Worm (Caenorhabditis elegans) whole organism, young adult: ENCODE measurements around the gene Y82E9BR.14.

ENCODE experiments used
- B0019.2 ChIP-seq: fragments of 200-800 bp; sonication (Bioruptor generic); conservative IDR thresholded peaks from 2 replicates; pipeline ENCODE4 v1.3.6; 2022; ENCODE audit warnings: missing genetic modification reagents, missing genetic modification characterization, missing compliant biosample characterization
- B0035.1 ChIP-seq: sonication (generic microtip); optimal IDR thresholded peaks from 2 replicates; lab custom pipeline; 2016; ENCODE audit warnings: missing genetic modification characterization, mild to moderate bottlenecking, missing compliant biosample characterization, missing genotype, missing genetic modification reagents
- B0336.3 ChIP-seq: fragments of 200-800 bp; sonication (Bioruptor generic); IDR thresholded peaks from 2 replicates; pipeline ENCODE4 v1.3.6; 2022; ENCODE audit warnings: missing genetic modification characterization, missing compliant biosample characterization
- D2030.7 ChIP-seq: fragments of 200-800 bp; sonication (Bioruptor generic); IDR thresholded peaks from 2 replicates; pipeline ENCODE4 v1.3.6; 2022; ENCODE audit warnings: missing genetic modification reagents, missing genetic modification characterization, missing compliant biosample characterization
- F10E7.11 ChIP-seq: sonication (generic microtip); optimal IDR thresholded peaks from 2 replicates; lab custom pipeline; 2017; ENCODE audit warnings: mild to moderate bottlenecking, missing genetic modification characterization, moderate library complexity, missing compliant biosample characterization
- F33H1.4 ChIP-seq: fragments of 200-800 bp; sonication (Bioruptor generic); IDR thresholded peaks from 2 replicates; pipeline ENCODE4 v1.3.6; 2022; ENCODE audit warnings: missing genetic modification reagents, missing genetic modification characterization, missing compliant biosample characterization
- F39B2.1 ChIP-seq: fragments of 200-800 bp; sonication (Bioruptor generic); IDR thresholded peaks from 2 replicates; pipeline ENCODE4 v1.3.6; 2022; ENCODE audit warnings: missing genetic modification reagents, missing genetic modification characterization, missing compliant biosample characterization
- K11D2.4 ChIP-seq: fragments of 200-800 bp; sonication (Bioruptor generic); IDR thresholded peaks from 2 replicates; pipeline ENCODE4 v1.3.6; 2022; ENCODE audit warnings: missing genetic modification reagents, missing genetic modification characterization, missing compliant biosample characterization
- T26A5.8 ChIP-seq: sonication (generic microtip); optimal IDR thresholded peaks from 2 replicates; lab custom pipeline; 2016; ENCODE audit warnings: missing genetic modification characterization, missing compliant biosample characterization
- Y53F4B.3 ChIP-seq: fragments of 200-800 bp; sonication (Bioruptor generic); IDR thresholded peaks from 2 replicates; pipeline ENCODE4 v1.3.6; 2022; ENCODE audit warnings: missing genetic modification reagents, missing genetic modification characterization, missing compliant biosample characterization
- Y53G8AR.9 ChIP-seq: fragments of 200-800 bp; sonication (Bioruptor generic); conservative IDR thresholded peaks from 2 replicates; pipeline ENCODE4 v1.3.6; 2022; ENCODE audit warnings: missing genetic modification reagents, missing genetic modification characterization, missing compliant biosample characterization
- Y79H2A.3 ChIP-seq: fragments of 200-800 bp; sonication (Bioruptor generic); conservative IDR thresholded peaks from 2 replicates; pipeline ENCODE4 v1.3.6; 2022; ENCODE audit warnings: missing genetic modification reagents, missing genetic modification characterization, missing compliant biosample characterization
- Y95B8A.8 ChIP-seq: fragments of 200-800 bp; sonication (Bioruptor generic); IDR thresholded peaks from 2 replicates; pipeline ENCODE4 v1.3.6; 2022; ENCODE audit warnings: missing genetic modification reagents, missing genetic modification characterization, missing compliant biosample characterization
- ZK185.1 ChIP-seq: sonication (generic microtip); optimal IDR thresholded peaks from 2 replicates; lab custom pipeline; 2016; ENCODE audit warnings: mild to moderate bottlenecking, missing genetic modification characterization, missing compliant biosample characterization; ENCODE audit not compliant: poor library complexity, severe bottlenecking
- akir-1 ChIP-seq: fragments of 200-800 bp; sonication (Bioruptor generic); optimal IDR thresholded peaks from 2 replicates; lab custom pipeline; 2018; ENCODE audit warnings: mild to moderate bottlenecking, missing genetic modification characterization, moderate library complexity, missing compliant biosample characterization
- ama-1 ChIP-seq, 3 experiments: fragments of 150-350 bp in 1 of 3; sonication (generic microtip) in 2 of 3; optimal IDR thresholded peaks; 2 replicates each; lab custom pipeline; 2014 to 2018; ENCODE audit warnings: missing biosample characterization in 2 of 3, missing genetic modification characterization in 2 of 3, missing genetic modification reagents in 2 of 3
- aptf-2 ChIP-seq: fragments of 200-800 bp; sonication (Bioruptor generic); conservative IDR thresholded peaks from 2 replicates; pipeline ENCODE4 v1.3.6; 2022; ENCODE audit warnings: missing genetic modification reagents, missing genetic modification characterization, missing compliant biosample characterization
- attf-6 ChIP-seq: fragments of 200-800 bp; sonication (Bioruptor generic); IDR thresholded peaks from 2 replicates; pipeline ENCODE4 v1.3.6; 2022; ENCODE audit warnings: missing genetic modification reagents, missing genetic modification characterization, missing compliant biosample characterization
- ccch-3 ChIP-seq: fragments of 200-800 bp; sonication (Bioruptor generic); optimal IDR thresholded peaks from 2 replicates; lab custom pipeline; 2018; ENCODE audit warnings: mild to moderate bottlenecking, missing genetic modification characterization, missing compliant biosample characterization
- cebp-1 ChIP-seq, 2 experiments: fragments of 200-800 bp in 1 of 2; sonication (Bioruptor generic) in 1 of 2; sonication (generic microtip) in 1 of 2; IDR thresholded peaks in 1 of 2; optimal IDR thresholded peaks in 1 of 2; 2 replicates each; pipeline versions ENCODE4 v1.3.6 to Lab custom; 2017 to 2022; ENCODE audit warnings: missing compliant biosample characterization in 2 of 2, missing genetic modification characterization in 2 of 2, mild to moderate bottlenecking in 1 of 2, missing genetic modification reagents in 1 of 2, moderate library complexity in 1 of 2
- cebp-2 ChIP-seq: fragments of 200-800 bp; sonication (Bioruptor generic); IDR thresholded peaks from 2 replicates; pipeline ENCODE4 v1.3.6; 2022; ENCODE audit warnings: missing genetic modification characterization, missing compliant biosample characterization
- ceh-100 ChIP-seq: fragments of 200-800 bp; sonication (Bioruptor generic); IDR thresholded peaks from 2 replicates; pipeline ENCODE4 v1.3.6; 2022; ENCODE audit warnings: missing genetic modification reagents, missing genetic modification characterization, missing compliant biosample characterization
- ceh-79 ChIP-seq: sonication (generic microtip); optimal IDR thresholded peaks from 2 replicates; lab custom pipeline; 2017; ENCODE audit warnings: mild to moderate bottlenecking, missing genetic modification characterization, missing compliant biosample characterization
- ceh-91 ChIP-seq: fragments of 200-800 bp; sonication (Bioruptor generic); IDR thresholded peaks from 2 replicates; pipeline ENCODE4 v1.3.6; 2022; ENCODE audit warnings: missing genetic modification reagents, missing genetic modification characterization, missing compliant biosample characterization
- die-1 ChIP-seq: sonication (generic microtip); optimal IDR thresholded peaks from 2 replicates; lab custom pipeline; 2016; ENCODE audit warnings: missing genotype, mild to moderate bottlenecking, missing genetic modification characterization, missing compliant biosample characterization
- efl-1 ChIP-seq: fragments of 150-350 bp; optimal IDR thresholded peaks from 2 replicates; lab custom pipeline; 2014; ENCODE audit warnings: missing biosample characterization, missing genetic modification reagents, missing genetic modification characterization
- egl-18 ChIP-seq: fragments of 200-800 bp; sonication (Bioruptor generic); IDR thresholded peaks from 2 replicates; pipeline ENCODE4 v1.3.6; 2022; ENCODE audit warnings: missing genetic modification reagents, missing genetic modification characterization, missing compliant biosample characterization
- gei-17 ChIP-seq: fragments of 200-800 bp; sonication (Bioruptor generic); optimal IDR thresholded peaks from 2 replicates; lab custom pipeline; 2018; ENCODE audit warnings: mild to moderate bottlenecking, missing genetic modification characterization, missing compliant biosample characterization
- hlh-12 ChIP-seq: sonication (generic microtip); optimal IDR thresholded peaks from 2 replicates; lab custom pipeline; 2016; ENCODE audit warnings: missing genetic modification characterization, missing compliant biosample characterization
- lir-1 ChIP-seq: fragments of 200-800 bp; sonication (Bioruptor generic); conservative IDR thresholded peaks from 2 replicates; pipeline ENCODE4 v1.3.6; 2022; ENCODE audit warnings: missing genetic modification reagents, missing genetic modification characterization, missing compliant biosample characterization
- lsy-27 ChIP-seq: sonication (generic microtip); optimal IDR thresholded peaks from 2 replicates; lab custom pipeline; 2017; ENCODE audit warnings: missing genetic modification characterization, mild to moderate bottlenecking, missing compliant biosample characterization, antibody characterized with exemption, missing genotype, borderline replicate concordance; ENCODE audit not compliant: insufficient read depth
- madf-6 ChIP-seq: fragments of 200-800 bp; sonication (Bioruptor generic); IDR thresholded peaks from 2 replicates; pipeline ENCODE4 v1.3.6; 2022; ENCODE audit warnings: missing genetic modification reagents, missing genetic modification characterization, missing compliant biosample characterization
- mel-28 ChIP-seq: sonication (generic microtip); optimal IDR thresholded peaks from 2 replicates; lab custom pipeline; 2016; ENCODE audit warnings: borderline replicate concordance, mild to moderate bottlenecking, missing genetic modification characterization, missing compliant biosample characterization
- nfya-1 ChIP-seq: sonication (generic microtip); optimal IDR thresholded peaks from 2 replicates; lab custom pipeline; 2017; ENCODE audit warnings: antibody characterized with exemption, missing compliant biosample characterization, missing genetic modification characterization, borderline replicate concordance; ENCODE audit not compliant: insufficient read depth
- nfya-2 ChIP-seq: fragments of 200-800 bp; sonication (Bioruptor generic); IDR thresholded peaks from 2 replicates; pipeline ENCODE4 v1.3.6; 2022; ENCODE audit warnings: missing genetic modification reagents, missing genetic modification characterization, missing compliant biosample characterization
- nhr-120 ChIP-seq: fragments of 200-800 bp; sonication (Bioruptor generic); IDR thresholded peaks from 2 replicates; pipeline ENCODE4 v1.3.6; 2022; ENCODE audit warnings: missing genetic modification characterization, missing compliant biosample characterization
- nhr-27 ChIP-seq: fragments of 200-800 bp; sonication (Bioruptor generic); optimal IDR thresholded peaks from 2 replicates; lab custom pipeline; 2018; ENCODE audit warnings: mild to moderate bottlenecking, missing genetic modification characterization, moderate library complexity, missing compliant biosample characterization
- nhr-90 ChIP-seq: sonication (generic microtip); optimal IDR thresholded peaks from 2 replicates; lab custom pipeline; 2016; ENCODE audit warnings: missing genotype, mild to moderate bottlenecking, missing genetic modification characterization, missing compliant biosample characterization
- rpc-1 ChIP-seq, 2 experiments: fragments of 150-350 bp in 1 of 2; sonication (generic microtip) in 1 of 2; optimal IDR thresholded peaks; 2 replicates each; lab custom pipeline; 2014 to 2018; ENCODE audit warnings: missing biosample characterization in 1 of 2, missing genetic modification characterization in 1 of 2, missing genetic modification reagents in 1 of 2, missing genotype in 1 of 2
- snpc-3.4 ChIP-seq: sonication (generic microtip); optimal IDR thresholded peaks from 2 replicates; lab custom pipeline; 2017; ENCODE audit warnings: missing genetic modification characterization, mild to moderate bottlenecking, missing compliant biosample characterization, antibody characterized with exemption, moderate library complexity, missing genotype, missing genetic modification reagents
- tbx-9 ChIP-seq: sonication (generic microtip); optimal IDR thresholded peaks from 2 replicates; lab custom pipeline; 2016; ENCODE audit warnings: borderline replicate concordance, missing genetic modification characterization, inconsistent platforms, missing compliant biosample characterization
- unc-130 ChIP-seq: sonication (generic microtip); optimal IDR thresholded peaks from 2 replicates; lab custom pipeline; 2016; ENCODE audit warnings: missing genetic modification reagents, missing genetic modification characterization, missing compliant biosample characterization
- zfh-2 ChIP-seq: fragments of 200-800 bp; sonication (Bioruptor generic); conservative IDR thresholded peaks from 2 replicates; pipeline ENCODE4 v1.3.6; 2022; ENCODE audit warnings: missing genetic modification reagents, missing genetic modification characterization, missing compliant biosample characterization
- ztf-18 ChIP-seq: sonication (generic microtip); optimal IDR thresholded peaks from 2 replicates; lab custom pipeline; 2016; ENCODE audit warnings: missing genotype, mild to moderate bottlenecking, missing genetic modification characterization, missing compliant biosample characterization
- ztf-26 ChIP-seq: sonication (generic microtip); optimal IDR thresholded peaks from 2 replicates; lab custom pipeline; 2017; ENCODE audit warnings: missing genetic modification characterization, missing compliant biosample characterization

Gene Y82E9BR.14

DNA sequence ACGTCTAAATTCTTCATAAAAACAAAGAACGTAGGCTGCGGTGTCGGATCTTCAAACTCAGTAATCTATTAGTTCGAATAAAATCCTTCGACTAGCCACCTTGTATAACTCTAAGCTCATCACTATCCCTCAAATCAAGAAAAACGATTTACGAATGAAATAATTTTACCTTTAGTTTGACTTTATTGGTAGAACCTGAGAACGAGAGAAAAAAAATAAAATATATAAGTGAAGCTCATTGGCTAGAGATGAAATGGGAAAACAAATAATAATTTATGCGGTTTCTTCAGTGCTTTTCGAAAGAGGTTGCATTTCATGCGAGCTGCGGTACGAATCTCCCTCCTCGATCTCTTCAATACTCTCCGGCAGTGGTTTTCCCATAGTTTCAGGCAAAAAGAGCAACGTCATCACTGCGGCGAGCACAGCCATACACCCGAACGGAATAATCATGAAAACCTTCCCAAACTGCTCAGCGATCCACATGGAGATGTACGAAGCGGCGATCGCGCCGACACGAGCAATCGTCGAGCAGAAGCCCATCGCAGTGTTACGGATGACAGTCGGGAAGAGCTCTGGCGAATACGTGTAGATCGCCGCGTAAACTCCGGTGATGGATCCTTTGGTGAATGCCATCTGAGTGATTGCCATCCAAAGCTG lies 5.9 kb upstream of the Y82E9BR.14 start (continued):
- TF ChIP-seq attf-6 (GFP tag; lab: Robert Waterston, UW) (peak; percentile 82), T26A5.8 (tag; lab: Kevin White, UChicago) (peak; percentile 95), F39B2.1 (peak; percentile 94), Y79H2A.3 (GFP tag; lab: Robert Waterston, UW) (peak; percentile 90), ceh-91 (GFP tag; lab: Robert Waterston, UW) (no peak), die-1 (tag; lab: Kevin White, UChicago) (peak; percentile 79), lir-1 (GFP tag; lab: Robert Waterston, UW) (no peak), nfya-1 (no peak), lsy-27 (no peak), gei-17 (peak; percentile 75), ceh-79 (tag; lab: Kevin White, UChicago) (peak; percentile 94), nhr-90 (tag; lab: Kevin White, UChicago) (peak; percentile 93), Y53G8AR.9 (peak; percentile 98), D2030.7 (peak; percentile 58; the same call in 1 of the 2 replicates), madf-6 (GFP tag; lab: Robert Waterston, UW) (peak; percentile 83), F33H1.4 (GFP tag; lab: Robert Waterston, UW) (peak; percentile 57; the same call in 1 of the 2 replicates), zfh-2 (peak; percentile 59), B0019.2 (GFP tag; lab: Robert Waterston, UW) (no peak), B0035.1 (tag; lab: Kevin White, UChicago) (peak; percentile 93), Y95B8A.8 (GFP tag; lab: Robert Waterston, UW) (peak; percentile 85; the same call in 1 of the 2 replicates), aptf-2 (GFP tag; lab: Robert Waterston, UW) (no peak), nfya-2 (GFP tag; lab: Robert Waterston, UW) (no peak; the same call in 1 of the 2 replicates), cebp-2 (GFP tag; lab: Robert Waterston, UW) (peak; percentile 82; the same call in 1 of the 2 replicates), Y53F4B.3 (no peak; the same call in 1 of the 2 replicates), akir-1 (GFP tag; lab: Kevin White, UChicago) (no peak), egl-18 (GFP tag; lab: Robert Waterston, UW) (peak; percentile 77; the same call in 1 of the 2 replicates), nhr-120 (GFP tag; lab: Robert Waterston, UW) (peak; percentile 72; the same call in 1 of the 2 replicates), unc-130 (GFP tag; lab: Kevin White, UChicago) (peak; percentile 84), efl-1 (GFP tag; lab: Kevin White, UChicago) (peak; percentile 21), ztf-26 (peak; percentile 86), F10E7.11 (tag; lab: Kevin White, UChicago) (peak; percentile 94), ZK185.1 (tag; lab: Kevin White, UChicago) (peak; percentile 89), rpc-1 (optimal IDR thresholded peaks at IDR 0.05; lab: Kevin White, UChicago) (no peak), rpc-1 (tag; optimal IDR thresholded peaks at IDR 0.05; lab: Kevin White, UChicago) (peak; percentile 11), cebp-1 (GFP tag; IDR thresholded peaks at IDR 0.05; lab: Robert Waterston, UW) (peak; percentile 31; the same call in 1 of the 2 replicates), cebp-1 (tag; optimal IDR thresholded peaks at IDR 0.05; lab: Kevin White, UChicago) (peak; percentile 80), ceh-100 (GFP tag; lab: Robert Waterston, UW) (no peak; the same call in none of the 2 replicates), mel-28 (tag; lab: Kevin White, UChicago) (peak; percentile 41), tbx-9 (tag; lab: Kevin White, UChicago) (no peak), B0336.3 (GFP tag; lab: Robert Waterston, UW) (peak; percentile 97), ama-1 (optimal IDR thresholded peaks at IDR 0.05; lab: Kevin White, UChicago) (peak; percentile 92), ama-1 (GFP tag; optimal IDR thresholded peaks at IDR 0.05; lab: Kevin White, UChicago) (peak in 1 of 2 experiments; percentile 94), ztf-18 (tag; lab: Kevin White, UChicago) (peak; percentile 57), snpc-3.4 (tag; lab: Kevin White, UChicago) (peak; percentile 61), hlh-12 (no peak), nhr-27 (tag; lab: Kevin White, UChicago) (peak; percentile 83), ccch-3 (GFP tag; lab: Kevin White, UChicago) (no peak), K11D2.4 (0 out of 2 replicates have a peak, but pooled peaks have one; percentile 60)
